Fruit fly (Drosophila melanogaster) whole organism, wandering third instar larva: ENCODE data around the gene Rpp14a.

ENCODE experiments used
- CG9705 ChIP-seq: fragments of 200-800 bp; sonication (Bioruptor generic); optimal IDR thresholded peaks from 2 replicates; lab custom pipeline; 2018; ENCODE audit warnings: missing biosample characterization, mild to moderate bottlenecking, missing genetic modification characterization
- CrebA ChIP-seq: fragments of 200-800 bp; sonication (Bioruptor generic); optimal IDR thresholded peaks from 2 replicates; lab custom pipeline; 2016; ENCODE audit warnings: missing biosample characterization, mild to moderate bottlenecking, missing genetic modification characterization, borderline replicate concordance
- Dfd ChIP-seq: fragments of >200 bp; optimal IDR thresholded peaks from 2 replicates; lab custom pipeline; 2017; ENCODE audit warnings: missing biosample characterization, missing genetic modification characterization
- Hr78 ChIP-seq: fragments of >200 bp; optimal IDR thresholded peaks from 2 replicates; lab custom pipeline; 2017; ENCODE audit warnings: missing biosample characterization, missing genetic modification characterization
- Jra ChIP-seq: sonication (Bioruptor generic); optimal IDR thresholded peaks from 2 replicates; lab custom pipeline; 2016; ENCODE audit warnings: missing biosample characterization, missing genetic modification characterization
- Myc ChIP-seq: fragments of >200 bp; optimal IDR thresholded peaks from 2 replicates; lab custom pipeline; 2017
- OdsH ChIP-seq: fragments of 200-800 bp; sonication (Bioruptor generic); optimal IDR thresholded peaks from 2 replicates; lab custom pipeline; 2016; ENCODE audit warnings: missing biosample characterization, mild to moderate bottlenecking, missing genetic modification characterization
- br ChIP-seq: fragments of 200-800 bp; sonication (Bioruptor generic); optimal IDR thresholded peaks from 2 replicates; lab custom pipeline; 2016; ENCODE audit warnings: missing biosample characterization, missing genetic modification characterization
- foxo ChIP-seq, 2 experiments: fragments of 200-800 bp; sonication (Bioruptor generic); optimal IDR thresholded peaks; 2 replicates in 1 of 2; 3 replicates in 1 of 2; lab custom pipeline; 2016 to 2017; ENCODE audit warnings: missing biosample characterization in 2 of 2, missing genetic modification characterization in 2 of 2
- lola ChIP-seq: fragments of >200 bp; optimal IDR thresholded peaks from 2 replicates; lab custom pipeline; 2017; ENCODE audit warnings: missing biosample characterization, missing genetic modification characterization
- pan ChIP-seq: fragments of >200 bp; optimal IDR thresholded peaks from 2 replicates; lab custom pipeline; 2017
- psq ChIP-seq: fragments of 200-800 bp; sonication (Bioruptor generic); optimal IDR thresholded peaks from 3 replicates; lab custom pipeline; 2017; ENCODE audit warnings: missing biosample characterization, mild to moderate bottlenecking, missing genetic modification characterization, moderate library complexity
- sv ChIP-seq: fragments of 200-800 bp; sonication (Bioruptor generic); optimal IDR thresholded peaks from 3 replicates; lab custom pipeline; 2016; ENCODE audit warnings: missing biosample characterization, missing genetic modification characterization

DNA sequence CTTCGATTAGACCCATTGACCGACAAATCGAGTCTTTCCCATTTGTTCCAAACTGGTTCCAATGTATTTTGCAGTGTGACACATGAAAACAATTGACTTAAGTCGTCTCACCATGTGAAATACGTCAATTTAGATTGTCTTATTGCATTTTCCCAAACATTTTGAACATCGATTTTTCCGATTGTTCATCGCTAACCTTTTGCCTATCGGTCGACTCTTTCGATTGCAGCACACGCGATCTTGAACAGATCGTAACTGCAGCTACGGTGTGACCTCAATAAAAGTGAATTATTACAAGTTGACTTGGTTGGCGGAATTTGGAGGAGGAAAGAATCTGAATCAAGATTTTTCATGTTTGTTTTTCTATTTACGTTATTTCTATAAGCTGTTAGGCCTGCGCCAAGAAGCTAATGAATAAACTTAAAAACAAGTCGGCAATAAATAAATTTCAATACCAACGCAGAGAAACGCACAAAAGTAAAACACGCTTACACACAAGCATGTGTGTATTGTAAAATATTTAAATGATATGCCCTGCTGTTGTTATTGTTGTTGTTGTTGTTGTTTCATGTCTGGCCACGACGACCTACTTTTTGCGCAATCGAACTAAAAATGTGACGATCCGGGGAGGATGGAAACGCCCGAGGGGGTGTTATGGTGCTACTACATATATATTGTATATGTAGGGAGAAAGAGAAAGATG lies 3.9 kb downstream of the Rpp14a start:
- no peak for TF ChIP-seq sv (GFP tag; lab: Kevin White, UChicago)
- no peak for TF ChIP-seq CrebA
- no peak for TF ChIP-seq br
- TF ChIP-seq OdsH (GFP tag; lab: Kevin White, UChicago) = no peak
- TF ChIP-seq Dfd (GFP tag; lab: Kevin White, UChicago) = no peak
- no peak for TF ChIP-seq lola (GFP tag; lab: Kevin White, UChicago)
- no peak for TF ChIP-seq pan (lab: Kevin White, UChicago)
- no peak for TF ChIP-seq Jra
- no peak for TF ChIP-seq psq (GFP tag; lab: Kevin White, UChicago)
- TF ChIP-seq Myc (lab: Kevin White, UChicago) = no peak
- no peak for TF ChIP-seq foxo (GFP tag; optimal IDR thresholded peaks at IDR 0.05; lab: Kevin White, UChicago)
- TF ChIP-seq Hr78 (GFP tag; lab: Kevin White, UChicago) = no peak
- no peak for TF ChIP-seq CG9705 (GFP tag; lab: Kevin White, UChicago)
